Worm (Caenorhabditis elegans) whole organism, L4 larva: Measurements from ENCODE around the gene C17H12.8.

Source experiments
- ceh-32 ChIP-seq: sonication (generic microtip); optimal IDR thresholded peaks from 2 replicates; lab custom pipeline; 2016; ENCODE audit warnings: mild to moderate bottlenecking, missing genetic modification characterization, missing compliant biosample characterization; ENCODE audit not compliant: poor library complexity

The C17H12.8 gene

ce11 chrIV:6867791-6868190, 49.3 kb downstream of the C17H12.8 start, which contains the start of gene srx-20 (continued):
- no peak for TF ChIP-seq ceh-32 (tag; lab: Kevin White, UChicago)
